Worm (Caenorhabditis elegans) whole organism, L1 larva: ENCODE results near the gene C27D8.1.

ENCODE experiments used
- ama-1 ChIP-seq: fragments of 150-350 bp; optimal IDR thresholded peaks from 2 replicates; lab custom pipeline; 2014
- blmp-1 ChIP-seq: fragments of 150-350 bp; optimal IDR thresholded peaks from 2 replicates; lab custom pipeline; 2014; ENCODE audit warnings: missing biosample characterization, missing genetic modification characterization
- ces-1 ChIP-seq: fragments of 150-350 bp; optimal IDR thresholded peaks from 2 replicates; lab custom pipeline; 2014; ENCODE audit warnings: missing biosample characterization, missing genetic modification reagents, missing genetic modification characterization
- mep-1 ChIP-seq: fragments of 150-350 bp; optimal IDR thresholded peaks from 2 replicates; lab custom pipeline; 2014; ENCODE audit warnings: missing biosample characterization, missing genetic modification characterization
- pag-3 ChIP-seq: sonication (generic microtip); optimal IDR thresholded peaks from 2 replicates; lab custom pipeline; 2017; ENCODE audit warnings: missing genetic modification characterization, mild to moderate bottlenecking, missing compliant biosample characterization, antibody characterized with exemption, borderline replicate concordance; ENCODE audit not compliant: insufficient read depth
- zip-4 ChIP-seq: fragments of 200-800 bp; sonication (Bioruptor generic); optimal IDR thresholded peaks from 2 replicates; lab custom pipeline; 2018; ENCODE audit warnings: mild to moderate bottlenecking, missing genetic modification characterization, moderate library complexity, missing compliant biosample characterization

- TF ChIP-seq ces-1 (GFP tag; lab: Kevin White, UChicago) (no peak), mep-1 (tag; lab: Kevin White, UChicago) (no peak), zip-4 (GFP tag; lab: Kevin White, UChicago) (no peak), ama-1 (no peak), blmp-1 (tag; lab: Kevin White, UChicago) (no peak), pag-3 (tag; lab: Kevin White, UChicago) (no peak)
These were observed 36.5 kb downstream of the C27D8.1 start for ce11 chrIV:12754170-12754569.
